In the genomic region with DNA sequence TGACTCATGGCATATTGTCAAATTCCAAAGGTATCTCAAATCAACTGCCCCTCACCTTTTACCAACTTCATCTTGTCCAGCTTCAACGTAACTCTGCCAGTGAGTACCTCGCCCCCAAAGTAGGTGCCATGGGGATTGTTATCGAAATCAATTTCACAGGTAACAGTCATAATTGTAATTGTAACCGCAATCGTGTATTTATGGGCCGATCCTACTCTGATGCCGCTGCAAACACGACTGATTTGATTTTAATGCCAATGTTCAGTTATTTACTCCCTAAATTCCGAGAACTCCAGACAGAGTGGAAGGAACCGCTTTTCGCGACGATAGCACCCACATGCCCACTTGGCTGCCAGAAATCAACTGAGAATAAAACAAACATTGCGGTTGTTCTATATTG, we compare ENCODE assay signal across 1 fruit fly cellular context.
TF ChIP-seq lines count a peak whose summit lies in the region.

Gene CG18745 (minus strand): TSS at position 336 of the 400 bp plus-strand sequence.

TF ChIP-seq in whole organism, embryonic, 481 proteins besides CTCF, POLR2A, EP300 and RAD21 (continued from another document):
- TF ChIP-seq cg (GFP tag; optimal IDR thresholded peaks at IDR 0.05; lab: Kevin White, UChicago): no peak
- no peak for TF ChIP-seq danr (GFP tag; IDR thresholded peaks at IDR 0.05; lab: Robert Waterston, UW)
- peak; percentile 86 for TF ChIP-seq exex (tag; optimal IDR thresholded peaks at IDR 0.05; lab: Kevin White, UChicago)
- peak; percentile 80 for TF ChIP-seq sd (tag; optimal IDR thresholded peaks at IDR 0.05; lab: Kevin White, UChicago)
- TF ChIP-seq fd102C (GFP tag; optimal IDR thresholded peaks at IDR 0.05; lab: Kevin White, UChicago): no peak
- TF ChIP-seq gro (GFP tag; optimal IDR thresholded peaks at IDR 0.05; lab: Kevin White, UChicago): peak; percentile 1
- no peak for TF ChIP-seq ap (GFP tag; IDR thresholded peaks at IDR 0.05; lab: Robert Waterston, UW)
- no peak for TF ChIP-seq CG3407 (GFP tag; optimal IDR thresholded peaks at IDR 0.05; lab: Kevin White, UChicago)
- TF ChIP-seq sug (tag; optimal IDR thresholded peaks at IDR 0.05; lab: Kevin White, UChicago): peak; percentile 50
- no peak for TF ChIP-seq cad (GFP tag; optimal IDR thresholded peaks at IDR 0.05; lab: Kevin White, UChicago)
